Worm (Caenorhabditis elegans) whole organism, mixed stage, embryonic: ENCODE data around the gene dars-1.

Experiments
- ceh-83 ChIP-seq: fragments of 200-800 bp; sonication (Bioruptor generic); optimal IDR thresholded peaks from 2 replicates; lab custom pipeline; 2018; ENCODE audit warnings: mild to moderate bottlenecking, missing genetic modification characterization, missing compliant biosample characterization
- hlh-1 ChIP-seq: fragments of 150-350 bp; optimal IDR thresholded peaks from 2 replicates; lab custom pipeline; 2014; ENCODE audit warnings: missing biosample characterization, missing genetic modification reagents, missing genetic modification characterization
- lin-13 ChIP-seq: fragments of 150-350 bp; optimal IDR thresholded peaks from 2 replicates; lab custom pipeline; 2014; ENCODE audit warnings: missing biosample characterization, missing genetic modification characterization
- nhr-237 ChIP-seq: fragments of 150-350 bp; optimal IDR thresholded peaks from 2 replicates; lab custom pipeline; 2014; ENCODE audit warnings: missing biosample characterization, missing genetic modification characterization
- pha-4 ChIP-seq: fragments of 150-350 bp; optimal IDR thresholded peaks from 2 replicates; lab custom pipeline; 2018; ENCODE audit warnings: missing biosample characterization, missing genetic modification reagents, missing genetic modification characterization
- snpc-4 ChIP-seq: fragments of 150-350 bp; optimal IDR thresholded peaks from 2 replicates; lab custom pipeline; 2014; ENCODE audit warnings: missing biosample characterization, missing genetic modification characterization
- sptf-1 ChIP-seq: sonication (generic microtip); optimal IDR thresholded peaks from 2 replicates; lab custom pipeline; 2017; ENCODE audit warnings: mild to moderate bottlenecking, missing genetic modification characterization, moderate library complexity, missing compliant biosample characterization
- tbx-8 ChIP-seq: fragments of 200-800 bp; sonication (Bioruptor generic); optimal IDR thresholded peaks from 2 replicates; lab custom pipeline; 2018; ENCODE audit warnings: mild to moderate bottlenecking, missing genetic modification characterization, moderate library complexity, missing compliant biosample characterization
- unc-39 ChIP-seq: fragments of 150-350 bp; optimal IDR thresholded peaks from 2 replicates; lab custom pipeline; 2014; ENCODE audit warnings: missing biosample characterization, missing genetic modification characterization
- ztf-11 ChIP-seq: fragments of 150-350 bp; optimal IDR thresholded peaks from 2 replicates; lab custom pipeline; 2014; ENCODE audit warnings: missing biosample characterization, missing genetic modification characterization

DNA sequence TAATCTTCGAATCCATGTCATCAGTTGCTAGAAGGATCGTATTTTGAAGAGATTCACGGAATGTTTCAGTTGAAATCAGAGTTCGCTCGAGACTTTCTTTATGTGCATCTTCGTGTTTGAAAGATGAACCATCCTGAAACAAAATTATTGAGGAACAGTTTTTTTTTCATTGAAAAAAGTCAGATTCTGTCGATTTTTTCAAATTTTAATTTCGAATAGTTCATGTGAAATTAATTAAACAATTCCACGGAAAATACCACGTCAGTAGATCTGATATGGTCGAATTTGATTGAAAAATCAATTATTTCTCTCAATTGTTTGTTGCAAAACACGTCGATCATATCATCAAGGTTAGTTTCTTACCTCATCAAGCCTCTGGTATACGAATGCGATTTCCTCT is 51.6 kb downstream of the dars-1 start, which contains the start of gene F54C8.1:
- TF ChIP-seq hlh-1 (tag; lab: Kevin White, UChicago): no peak
- no peak for TF ChIP-seq snpc-4 (tag; lab: Kevin White, UChicago)
- no peak for TF ChIP-seq sptf-1 (tag; lab: Kevin White, UChicago)
- no peak for TF ChIP-seq ceh-83 (GFP tag; lab: Kevin White, UChicago)
- TF ChIP-seq unc-39 (tag; lab: Kevin White, UChicago): no peak
- TF ChIP-seq pha-4 (tag; lab: Kevin White, UChicago): no peak
- TF ChIP-seq nhr-237 (tag; lab: Kevin White, UChicago): no peak
- no peak for TF ChIP-seq lin-13 (tag; lab: Kevin White, UChicago)
- no peak for TF ChIP-seq ztf-11 (tag; lab: Kevin White, UChicago)
- TF ChIP-seq tbx-8 (GFP tag; lab: Kevin White, UChicago): no peak
